Worm (Caenorhabditis elegans) whole organism, young adult: Measurements from ENCODE around the gene C49C3.7.

Source experiments
- F23B12.7 ChIP-seq: sonication (generic microtip); optimal IDR thresholded peaks from 2 replicates; lab custom pipeline; 2017; ENCODE audit warnings: missing genetic modification characterization, mild to moderate bottlenecking, missing compliant biosample characterization, antibody characterized with exemption, moderate library complexity; ENCODE audit not compliant: insufficient read depth
- dpl-1 ChIP-seq: fragments of 150-350 bp; optimal IDR thresholded peaks from 2 replicates; lab custom pipeline; 2014; ENCODE audit warnings: missing biosample characterization, missing genetic modification reagents, missing genetic modification characterization
- mes-4 ChIP-seq: sonication (generic microtip); optimal IDR thresholded peaks from 2 replicates; lab custom pipeline; 2016; ENCODE audit warnings: missing genotype, missing genetic modification characterization, missing compliant biosample characterization
- repo-1 ChIP-seq: sonication (generic microtip); optimal IDR thresholded peaks from 2 replicates; lab custom pipeline; 2017; ENCODE audit warnings: mild to moderate bottlenecking, missing genetic modification characterization, missing compliant biosample characterization
- somi-1 ChIP-seq: fragments of 200-800 bp; sonication (Bioruptor generic); optimal IDR thresholded peaks from 2 replicates; lab custom pipeline; 2018; ENCODE audit warnings: mild to moderate bottlenecking, missing genetic modification characterization, missing compliant biosample characterization
- ztf-18 ChIP-seq: sonication (generic microtip); optimal IDR thresholded peaks from 2 replicates; lab custom pipeline; 2016; ENCODE audit warnings: missing genotype, mild to moderate bottlenecking, missing genetic modification characterization, missing compliant biosample characterization

C49C3.7 gene

DNA sequence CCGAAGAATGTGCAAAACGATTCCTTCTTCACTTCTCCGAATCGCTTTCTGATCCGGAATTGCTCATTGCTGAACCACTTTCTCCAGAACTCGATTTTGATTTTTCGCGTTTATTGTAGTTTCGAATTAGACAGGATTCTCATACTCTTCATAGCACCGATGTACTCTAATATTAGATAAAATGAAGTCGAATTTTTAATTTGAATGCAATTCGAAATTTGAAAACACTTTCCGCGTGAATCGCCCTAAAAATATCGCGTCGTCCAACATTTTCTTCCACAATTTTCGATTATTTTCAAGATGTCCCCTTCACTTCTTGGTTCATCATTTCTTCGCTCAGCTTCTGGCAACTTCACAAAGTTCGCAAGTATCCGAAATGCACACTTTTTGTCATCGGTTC, 49.7 kb downstream of the C49C3.7 start, which contains the start of gene C30H6.8:
Gene C30H6.8 (plus strand): TSS at position 301 of the 400 bp plus-strand sequence.
- TF ChIP-seq somi-1 (GFP tag; lab: Kevin White, UChicago) (no peak), F23B12.7 (tag; lab: Kevin White, UChicago) (no peak), repo-1 (tag; lab: Kevin White, UChicago) (no peak), mes-4 (tag; lab: Kevin White, UChicago) (no peak)

DNA sequence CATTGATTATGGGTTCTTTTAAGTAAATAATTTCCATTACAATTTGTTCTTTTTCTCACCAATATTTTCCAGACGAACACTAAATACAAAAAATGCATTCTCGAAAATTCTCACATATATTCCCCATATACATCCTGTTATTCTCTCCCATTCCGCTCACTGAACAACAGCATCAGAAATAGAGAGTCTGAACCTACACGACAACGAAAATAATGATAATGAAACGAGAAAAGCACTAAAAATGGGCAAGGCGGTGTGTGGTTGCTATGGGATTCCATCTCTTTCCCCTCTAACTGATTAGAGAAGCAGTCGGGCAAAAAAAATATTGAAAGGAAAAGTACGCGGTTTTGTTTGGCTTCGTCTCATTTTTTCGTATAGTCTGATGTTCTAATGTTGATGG, 50.7 kb downstream of the C49C3.7 start, which contains the start of gene C30H6.12:
Gene C30H6.12 (plus strand): TSS at position 301 of the 400 bp plus-strand sequence.
- TF ChIP-seq ztf-18 (tag; lab: Kevin White, UChicago) (no peak), dpl-1 (GFP tag; lab: Kevin White, UChicago) (no peak)
